Worm (Caenorhabditis elegans) whole organism, L1 larva: ENCODE results near the gene C50F7.3.

Experiments
- F16B12.6 ChIP-seq: fragments of 150-350 bp; optimal IDR thresholded peaks from 2 replicates; lab custom pipeline; 2014; ENCODE audit warnings: missing biosample characterization, missing genetic modification characterization
- aly-2 ChIP-seq: fragments of 150-350 bp; optimal IDR thresholded peaks from 2 replicates; lab custom pipeline; 2014; ENCODE audit warnings: missing biosample characterization, missing genetic modification characterization
- ama-1 ChIP-seq: fragments of 150-350 bp; optimal IDR thresholded peaks from 2 replicates; lab custom pipeline; 2014
- efl-1 ChIP-seq, 4 experiments: fragments of 150-350 bp; optimal IDR thresholded peaks in 3 of 4; peaks in 1 of 4; 1 replicate in 1 of 4; 2 replicates in 3 of 4; lab custom pipeline; 2014; ENCODE audit warnings: missing biosample characterization in 2 of 4, missing genetic modification characterization in 2 of 4, missing genetic modification reagents in 2 of 4
- lin-15B ChIP-seq: fragments of 150-350 bp; sonication (generic microtip); optimal IDR thresholded peaks from 3 replicates; lab custom pipeline; 2014; ENCODE audit warnings: missing biosample characterization, missing genetic modification characterization
- lin-35 ChIP-seq, 2 experiments: fragments of 150-350 bp; optimal IDR thresholded peaks; 2 replicates each; lab custom pipeline; 2014; ENCODE audit warnings: missing biosample characterization in 2 of 2, missing genetic modification characterization in 2 of 2, missing genetic modification reagents in 2 of 2
- nhr-11 ChIP-seq: fragments of 150-350 bp; optimal IDR thresholded peaks from 2 replicates; lab custom pipeline; 2014; ENCODE audit warnings: missing biosample characterization, missing genetic modification characterization
- pqm-1 ChIP-seq: sonication (generic microtip); optimal IDR thresholded peaks from 3 replicates; lab custom pipeline; 2017; ENCODE audit warnings: missing biosample characterization, missing genetic modification characterization
- zip-4 ChIP-seq: fragments of 200-800 bp; sonication (Bioruptor generic); optimal IDR thresholded peaks from 2 replicates; lab custom pipeline; 2018; ENCODE audit warnings: mild to moderate bottlenecking, missing genetic modification characterization, moderate library complexity, missing compliant biosample characterization

- TF ChIP-seq lin-35 (GFP tag; optimal IDR thresholded peaks at IDR 0.05; lab: Kevin White, UChicago) = no peak
- no peak for TF ChIP-seq zip-4 (GFP tag; lab: Kevin White, UChicago)
- no peak for TF ChIP-seq efl-1 (optimal IDR thresholded peaks at IDR 0.05; lab: Kevin White, UChicago)
- TF ChIP-seq efl-1 (GFP tag; optimal IDR thresholded peaks at IDR 0.05 in 1 of 2; lab: Kevin White, UChicago) = no peak
- no peak for TF ChIP-seq pqm-1 (tag; lab: Kevin White, UChicago)
- no peak for TF ChIP-seq lin-15B (tag; lab: Kevin White, UChicago)
- TF ChIP-seq aly-2 (tag; lab: Kevin White, UChicago) = no peak
- no peak for TF ChIP-seq nhr-11 (tag; lab: Kevin White, UChicago)
- no peak for TF ChIP-seq F16B12.6
- TF ChIP-seq ama-1 (lab: Kevin White, UChicago) = no peak
Observed at ce11 chrIV:7722806-7723205, 9.3 kb upstream of the C50F7.3 start, which contains the start of gene C50F7.6.
